Worm (Caenorhabditis elegans) whole organism, young adult: ENCODE measurements around the gene Y113G7B.15.

ENCODE experiments used
- F57A8.1 ChIP-seq: fragments of 200-800 bp; sonication (Bioruptor generic); optimal IDR thresholded peaks from 2 replicates; lab custom pipeline; 2018; ENCODE audit warnings: mild to moderate bottlenecking, missing genetic modification characterization, moderate library complexity, missing compliant biosample characterization
- athp-1 ChIP-seq: sonication (generic microtip); optimal IDR thresholded peaks from 2 replicates; lab custom pipeline; 2017; ENCODE audit warnings: mild to moderate bottlenecking, missing genetic modification characterization, missing compliant biosample characterization
- cebp-2 ChIP-seq: fragments of 200-800 bp; sonication (Bioruptor generic); IDR thresholded peaks from 2 replicates; pipeline ENCODE4 v1.3.6; 2022; ENCODE audit warnings: missing genetic modification characterization, missing compliant biosample characterization
- ceh-27 ChIP-seq: fragments of 200-800 bp; sonication (Bioruptor generic); optimal IDR thresholded peaks from 2 replicates; lab custom pipeline; 2018; ENCODE audit warnings: mild to moderate bottlenecking, missing genetic modification characterization, moderate library complexity, missing compliant biosample characterization
- ceh-79 ChIP-seq: sonication (generic microtip); optimal IDR thresholded peaks from 2 replicates; lab custom pipeline; 2017; ENCODE audit warnings: mild to moderate bottlenecking, missing genetic modification characterization, missing compliant biosample characterization
- dpl-1 ChIP-seq: fragments of 150-350 bp; optimal IDR thresholded peaks from 2 replicates; lab custom pipeline; 2014; ENCODE audit warnings: missing biosample characterization, missing genetic modification reagents, missing genetic modification characterization
- ets-4 ChIP-seq: fragments of 200-800 bp; sonication (Bioruptor generic); optimal IDR thresholded peaks from 2 replicates; lab custom pipeline; 2018; ENCODE audit warnings: mild to moderate bottlenecking, missing genetic modification characterization, missing compliant biosample characterization
- gei-17 ChIP-seq: fragments of 200-800 bp; sonication (Bioruptor generic); optimal IDR thresholded peaks from 2 replicates; lab custom pipeline; 2018; ENCODE audit warnings: mild to moderate bottlenecking, missing genetic modification characterization, missing compliant biosample characterization
- mes-4 ChIP-seq: sonication (generic microtip); optimal IDR thresholded peaks from 2 replicates; lab custom pipeline; 2016; ENCODE audit warnings: missing genotype, missing genetic modification characterization, missing compliant biosample characterization
- mxl-1 ChIP-seq: sonication (generic microtip); optimal IDR thresholded peaks from 2 replicates; lab custom pipeline; 2016; ENCODE audit warnings: missing genetic modification characterization, missing compliant biosample characterization
- pha-4 ChIP-seq: fragments of 150-350 bp; sonication (generic microtip); optimal IDR thresholded peaks from 2 replicates; lab custom pipeline; 2014; ENCODE audit warnings: missing biosample characterization, missing genetic modification reagents, missing genetic modification characterization
- sea-2 ChIP-seq: fragments of 200-800 bp; sonication (Bioruptor generic); IDR thresholded peaks from 2 replicates; pipeline ENCODE4 v1.3.6; 2022; ENCODE audit warnings: missing genetic modification characterization, missing compliant biosample characterization
- snpc-1.1 ChIP-seq: sonication (generic microtip); optimal IDR thresholded peaks from 2 replicates; lab custom pipeline; 2017; ENCODE audit warnings: missing genetic modification characterization, mild to moderate bottlenecking, missing compliant biosample characterization, antibody characterized with exemption, moderate library complexity, missing genotype, missing genetic modification reagents; ENCODE audit not compliant: insufficient read depth
- unc-130 ChIP-seq: sonication (generic microtip); optimal IDR thresholded peaks from 2 replicates; lab custom pipeline; 2016; ENCODE audit warnings: missing genetic modification reagents, missing genetic modification characterization, missing compliant biosample characterization

DNA sequence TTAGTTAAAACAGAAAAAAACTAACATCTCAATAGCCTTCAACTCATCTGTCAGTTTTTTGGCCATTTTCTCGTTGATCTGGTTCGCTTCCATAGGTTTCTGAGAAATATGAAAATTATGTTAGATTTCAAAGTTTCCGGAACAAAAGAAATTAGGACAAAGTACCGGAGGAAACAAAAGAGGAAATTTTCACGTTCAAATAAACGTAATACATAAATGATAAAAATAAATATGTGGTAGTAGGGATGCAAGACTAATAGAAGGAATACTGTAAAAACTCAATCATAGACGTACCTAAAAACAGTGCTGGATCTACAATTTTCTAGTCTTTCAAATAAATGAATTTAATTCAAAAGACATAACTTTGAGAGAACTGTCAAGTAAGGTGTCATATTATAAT, 44.9 kb downstream of the Y113G7B.15 start, which contains the start of gene fbxa-116:
- no peak for TF ChIP-seq unc-130 (GFP tag; lab: Kevin White, UChicago)
- TF ChIP-seq mes-4: no peak
- no peak for TF ChIP-seq cebp-2
- TF ChIP-seq snpc-1.1 (tag; lab: Kevin White, UChicago): no peak
- TF ChIP-seq pha-4 (tag; lab: Kevin White, UChicago): no peak
- TF ChIP-seq sea-2 (GFP tag; lab: Robert Waterston, UW): no peak
- TF ChIP-seq ceh-79 (tag; lab: Kevin White, UChicago): no peak
- no peak for TF ChIP-seq F57A8.1 (GFP tag; lab: Kevin White, UChicago)
- TF ChIP-seq athp-1 (tag; lab: Kevin White, UChicago): no peak
- no peak for TF ChIP-seq gei-17 (GFP tag; lab: Kevin White, UChicago)
- TF ChIP-seq mxl-1 (tag; lab: Kevin White, UChicago): no peak
- TF ChIP-seq dpl-1 (GFP tag; lab: Kevin White, UChicago): no peak
- no peak for TF ChIP-seq ets-4 (GFP tag; lab: Kevin White, UChicago)
- TF ChIP-seq ceh-27: no peak
